Fruit fly (Drosophila melanogaster) whole organism, adult: ENCODE measurements around the gene CG9641.

Experiments used
- CG11617 ChIP-seq: fragments of 200-800 bp; sonication (Bioruptor generic); optimal IDR thresholded peaks from 2 replicates; lab custom pipeline; 2017; ENCODE audit warnings: mild to moderate bottlenecking, missing biosample characterization, missing genetic modification reagents, missing genetic modification characterization
- CG1620 ChIP-seq: fragments of 200-800 bp; sonication (Bioruptor generic); optimal IDR thresholded peaks from 2 replicates; lab custom pipeline; 2016; ENCODE audit warnings: missing biosample characterization, missing genetic modification characterization
- CG33017 ChIP-seq: fragments of 200-800 bp; sonication (Bioruptor generic); optimal IDR thresholded peaks from 2 replicates; lab custom pipeline; 2018; ENCODE audit warnings: missing biosample characterization, mild to moderate bottlenecking, missing genetic modification characterization, moderate library complexity
- CG7101 ChIP-seq: fragments of 200-800 bp; sonication (Bioruptor generic); optimal IDR thresholded peaks from 2 replicates; lab custom pipeline; 2018; ENCODE audit warnings: missing biosample characterization, mild to moderate bottlenecking, missing genetic modification characterization, moderate library complexity
- Clk ChIP-seq: fragments of 200-800 bp; sonication (Bioruptor generic); optimal IDR thresholded peaks from 2 replicates; lab custom pipeline; 2017; ENCODE audit warnings: missing biosample characterization, missing genetic modification characterization
- Hr96 ChIP-seq: fragments of 200-800 bp; sonication (Bioruptor generic); optimal IDR thresholded peaks from 2 replicates; lab custom pipeline; 2016; ENCODE audit warnings: missing biosample characterization, missing genetic modification characterization
- Mnt ChIP-seq: fragments of 200-800 bp; sonication (Bioruptor generic); optimal IDR thresholded peaks from 2 replicates; lab custom pipeline; 2016; ENCODE audit warnings: missing biosample characterization, mild to moderate bottlenecking, missing genetic modification characterization
- cic ChIP-seq: fragments of 200-800 bp; sonication (Bioruptor generic); optimal IDR thresholded peaks from 2 replicates; lab custom pipeline; 2017; ENCODE audit warnings: missing biosample characterization, mild to moderate bottlenecking, missing genetic modification characterization, moderate library complexity
- kay ChIP-seq: fragments of 200-800 bp; sonication (Bioruptor generic); peaks from one replicate; lab custom pipeline; 2016; ENCODE audit warnings: missing biosample characterization, missing genetic modification characterization, borderline replicate concordance
- ovo ChIP-seq: fragments of 200-800 bp; sonication (Bioruptor generic); optimal IDR thresholded peaks from 2 replicates; lab custom pipeline; 2016; ENCODE audit warnings: missing biosample characterization, missing genetic modification characterization
- toe ChIP-seq: fragments of 200-800 bp; sonication (Bioruptor generic); optimal IDR thresholded peaks from 2 replicates; lab custom pipeline; 2016; ENCODE audit warnings: missing biosample characterization, missing genetic modification characterization

DNA sequence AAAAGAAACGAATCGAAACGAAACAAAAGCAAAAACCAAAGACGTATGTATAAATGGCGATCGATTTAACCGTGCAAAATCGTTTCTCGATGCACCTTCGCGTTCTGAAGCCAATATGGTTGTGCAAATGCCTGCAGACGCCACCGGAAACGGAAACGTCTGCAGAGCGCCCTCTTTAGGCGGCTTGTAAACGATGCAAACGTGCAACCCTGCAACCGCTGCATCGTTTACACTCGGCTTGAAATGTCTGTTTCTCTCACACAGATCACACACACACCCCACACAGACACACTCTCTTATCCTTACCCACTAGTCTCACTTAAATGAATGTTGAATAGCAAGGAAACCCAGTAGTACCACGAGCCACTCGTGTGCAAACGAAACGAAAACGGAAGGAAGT, 9.7 kb downstream of the CG9641 start:
- TF ChIP-seq kay (GFP tag; lab: Kevin White, UChicago) (no peak), CG1620 (no peak), Hr96 (no peak), Clk (GFP tag; lab: Kevin White, UChicago) (no peak), CG33017 (tag; lab: Kevin White, UChicago) (no peak), CG7101 (no peak), cic (GFP tag; lab: Kevin White, UChicago) (no peak), CG11617 (GFP tag; lab: Kevin White, UChicago) (no peak), Mnt (GFP tag; lab: Kevin White, UChicago) (no peak), ovo (GFP tag; lab: Kevin White, UChicago) (no peak), toe (GFP tag; lab: Kevin White, UChicago) (no peak)
